Worm (Caenorhabditis elegans): ENCODE results near the gene C08A9.10.

DNA sequence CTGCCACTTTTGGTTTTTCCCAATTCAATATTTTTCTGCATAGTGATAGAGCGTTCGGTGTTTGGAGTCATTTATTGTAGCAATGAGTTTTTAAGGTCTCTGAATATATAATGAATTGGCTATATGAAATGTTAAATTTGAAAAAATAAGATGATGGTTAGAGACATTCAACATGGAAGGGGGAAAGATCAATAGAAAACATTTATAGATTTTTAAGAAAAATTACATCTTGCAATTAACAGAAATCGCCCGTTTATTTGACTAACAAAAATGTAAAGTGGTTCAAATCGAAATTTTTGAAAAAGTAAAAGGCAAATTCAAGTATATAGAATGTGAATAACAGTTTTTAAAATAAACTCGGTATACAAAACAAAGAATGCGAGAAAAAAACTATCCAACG lies 29.6 kb downstream of the C08A9.10 start, which contains the start of gene lido-5:
- TF ChIP-seq pqm-1 (tag; optimal IDR thresholded peaks at IDR 0.05) (no peak), ceh-44 (GFP tag; IDR thresholded peaks at IDR 0.05) (no peak), nhr-41 (GFP tag; IDR thresholded peaks at IDR 0.05) (no peak), lin-1 (GFP tag; IDR thresholded peaks at IDR 0.05) (no peak), lin-15B (tag; optimal IDR thresholded peaks at IDR 0.05) (no peak), ztf-11 (tag; optimal IDR thresholded peaks at IDR 0.05) (no peak), egl-27 (tag; optimal IDR thresholded peaks at IDR 0.05) (no peak)

Measured in whole organism, L4 larva.